Worm (Caenorhabditis elegans) whole organism, L1 larva: Measurements from ENCODE around the gene paml-1.
"Not testable (repeated sequence)": the region's sequence is repeated elsewhere in the genome, so short reads cannot be mapped to it uniquely, and the experiment has no call there.

Source experiments
- C04F5.9 ChIP-seq: sonication (generic microtip); optimal IDR thresholded peaks from 2 replicates; lab custom pipeline; 2016; ENCODE audit warnings: missing genetic modification characterization, missing compliant biosample characterization
- C16A3.4 ChIP-seq: fragments of 150-350 bp; optimal IDR thresholded peaks from 2 replicates; lab custom pipeline; 2014; ENCODE audit warnings: missing biosample characterization, missing genetic modification characterization
- aha-1 ChIP-seq: fragments of 150-350 bp; optimal IDR thresholded peaks from 2 replicates; lab custom pipeline; 2014; ENCODE audit warnings: missing biosample characterization, missing genetic modification characterization
- alr-1 ChIP-seq: fragments of 200-800 bp; sonication (Bioruptor generic); optimal IDR thresholded peaks from 2 replicates; lab custom pipeline; 2018; ENCODE audit warnings: borderline replicate concordance, mild to moderate bottlenecking, missing genetic modification characterization, missing compliant biosample characterization
- aly-2 ChIP-seq: fragments of 150-350 bp; optimal IDR thresholded peaks from 2 replicates; lab custom pipeline; 2014; ENCODE audit warnings: missing biosample characterization, missing genetic modification characterization
- ama-1 ChIP-seq: fragments of 150-350 bp; optimal IDR thresholded peaks from 2 replicates; lab custom pipeline; 2014
- blmp-1 ChIP-seq: fragments of 150-350 bp; optimal IDR thresholded peaks from 2 replicates; lab custom pipeline; 2014; ENCODE audit warnings: missing biosample characterization, missing genetic modification characterization
- ceh-63 ChIP-seq: fragments of 200-800 bp; sonication (Bioruptor generic); optimal IDR thresholded peaks from 2 replicates; lab custom pipeline; 2018; ENCODE audit warnings: mild to moderate bottlenecking, missing genetic modification characterization, missing compliant biosample characterization
- ceh-8 ChIP-seq: fragments of 200-800 bp; sonication (Bioruptor generic); optimal IDR thresholded peaks from 2 replicates; lab custom pipeline; 2018; ENCODE audit warnings: mild to moderate bottlenecking, missing genetic modification characterization, moderate library complexity, missing compliant biosample characterization
- ceh-82 ChIP-seq, 3 experiments: fragments of 150-350 bp in 1 of 3; sonication (generic microtip) in 2 of 3; optimal IDR thresholded peaks; 2 replicates each; lab custom pipeline; 2014 to 2017; ENCODE audit warnings: missing biosample characterization in 3 of 3, missing genetic modification characterization in 3 of 3
- ceh-88 ChIP-seq: fragments of 200-800 bp; sonication (Bioruptor generic); IDR thresholded peaks from 2 replicates; pipeline ENCODE4 v1.3.6; 2022; ENCODE audit warnings: missing genetic modification characterization, missing compliant biosample characterization
- ceh-90 ChIP-seq: sonication (generic microtip); optimal IDR thresholded peaks from 2 replicates; lab custom pipeline; 2016; ENCODE audit warnings: missing genetic modification characterization, missing compliant biosample characterization
- ces-1 ChIP-seq: fragments of 150-350 bp; optimal IDR thresholded peaks from 2 replicates; lab custom pipeline; 2014; ENCODE audit warnings: missing biosample characterization, missing genetic modification reagents, missing genetic modification characterization
- efl-1 ChIP-seq, 4 experiments: fragments of 150-350 bp; optimal IDR thresholded peaks in 3 of 4; peaks in 1 of 4; 1 replicate in 1 of 4; 2 replicates in 3 of 4; lab custom pipeline; 2014; ENCODE audit warnings: missing biosample characterization in 2 of 4, missing genetic modification characterization in 2 of 4, missing genetic modification reagents in 2 of 4
- elt-2 ChIP-seq: sonication (generic microtip); optimal IDR thresholded peaks from 2 replicates; lab custom pipeline; 2016; ENCODE audit warnings: missing genetic modification characterization, mild to moderate bottlenecking, inconsistent platforms, missing compliant biosample characterization, missing genetic modification reagents
- elt-3 ChIP-seq, 6 experiments: fragments of 150-350 bp in 1 of 6; sonication (generic microtip); optimal IDR thresholded peaks; 2 replicates each; lab custom pipeline; 2017 to 2018; ENCODE audit warnings: missing biosample characterization in 6 of 6, missing genetic modification characterization in 6 of 6, inconsistent platforms in 1 of 6
- fkh-10 ChIP-seq: sonication (generic microtip); optimal IDR thresholded peaks from 2 replicates; lab custom pipeline; 2017; ENCODE audit warnings: missing biosample characterization, missing genetic modification reagents, missing genetic modification characterization
- fkh-4 ChIP-seq: sonication (generic microtip); optimal IDR thresholded peaks from 2 replicates; lab custom pipeline; 2016; ENCODE audit warnings: missing compliant biosample characterization, missing genetic modification characterization, borderline replicate concordance
- hlh-4 ChIP-seq: sonication (generic microtip); optimal IDR thresholded peaks from 2 replicates; lab custom pipeline; 2016; ENCODE audit warnings: mild to moderate bottlenecking, missing genetic modification characterization, missing compliant biosample characterization
- hpl-2 ChIP-seq: fragments of 150-350 bp; optimal IDR thresholded peaks from 2 replicates; lab custom pipeline; 2014; ENCODE audit warnings: missing biosample characterization, missing genetic modification reagents, missing genetic modification characterization
- lin-14 ChIP-seq: fragments of 200-800 bp; sonication (Bioruptor generic); optimal IDR thresholded peaks from 2 replicates; lab custom pipeline; 2018; ENCODE audit warnings: mild to moderate bottlenecking, missing genetic modification characterization, moderate library complexity, missing compliant biosample characterization
- lin-15B ChIP-seq: fragments of 150-350 bp; sonication (generic microtip); optimal IDR thresholded peaks from 3 replicates; lab custom pipeline; 2014; ENCODE audit warnings: missing biosample characterization, missing genetic modification characterization
- lin-35 ChIP-seq, 2 experiments: fragments of 150-350 bp; optimal IDR thresholded peaks; 2 replicates each; lab custom pipeline; 2014; ENCODE audit warnings: missing biosample characterization in 2 of 2, missing genetic modification characterization in 2 of 2, missing genetic modification reagents in 2 of 2
- lin-39 ChIP-seq: fragments of 150-350 bp; optimal IDR thresholded peaks from 2 replicates; lab custom pipeline; 2014; ENCODE audit warnings: missing biosample characterization, missing genetic modification reagents, missing genetic modification characterization
- lir-3 ChIP-seq: sonication (generic microtip); optimal IDR thresholded peaks from 2 replicates; lab custom pipeline; 2016; ENCODE audit warnings: mild to moderate bottlenecking, missing genetic modification characterization, moderate library complexity, missing compliant biosample characterization; ENCODE audit not compliant: poor library complexity
- mab-9 ChIP-seq: fragments of 200-800 bp; sonication (Bioruptor generic); IDR thresholded peaks from 2 replicates; pipeline ENCODE4 v1.3.6; 2022; ENCODE audit warnings: missing genetic modification reagents, missing genetic modification characterization, missing compliant biosample characterization
- mep-1 ChIP-seq: fragments of 150-350 bp; optimal IDR thresholded peaks from 2 replicates; lab custom pipeline; 2014; ENCODE audit warnings: missing biosample characterization, missing genetic modification characterization
- nhr-20 ChIP-seq: sonication (generic microtip); optimal IDR thresholded peaks from 2 replicates; lab custom pipeline; 2016; ENCODE audit warnings: mild to moderate bottlenecking, missing genetic modification characterization, missing compliant biosample characterization
- nhr-237 ChIP-seq: fragments of 150-350 bp; optimal IDR thresholded peaks from 2 replicates; lab custom pipeline; 2014; ENCODE audit warnings: missing biosample characterization, missing genetic modification characterization
- nhr-28 ChIP-seq: fragments of 150-350 bp; optimal IDR thresholded peaks from 2 replicates; lab custom pipeline; 2014; ENCODE audit warnings: missing biosample characterization, missing genetic modification characterization
- nhr-47 ChIP-seq: sonication (generic microtip); optimal IDR thresholded peaks from 2 replicates; lab custom pipeline; 2016; ENCODE audit warnings: mild to moderate bottlenecking, missing genetic modification characterization, moderate library complexity, missing compliant biosample characterization
- nhr-77 ChIP-seq: fragments of 150-350 bp; optimal IDR thresholded peaks from 2 replicates; lab custom pipeline; 2014; ENCODE audit warnings: missing biosample characterization, missing genetic modification characterization
- nhr-84 ChIP-seq: sonication (generic microtip); optimal IDR thresholded peaks from 2 replicates; lab custom pipeline; 2017; ENCODE audit warnings: missing biosample characterization, missing genetic modification characterization
- nhr-85 ChIP-seq: sonication (generic microtip); peaks from one replicate; lab custom pipeline; 2016; ENCODE audit warnings: missing genetic modification characterization, inconsistent platforms, missing compliant biosample characterization
- rnt-1 ChIP-seq: sonication (generic microtip); optimal IDR thresholded peaks from 2 replicates; lab custom pipeline; 2016; ENCODE audit warnings: mild to moderate bottlenecking, missing genetic modification characterization, moderate library complexity, missing compliant biosample characterization
- skn-1 ChIP-seq: fragments of 150-350 bp; optimal IDR thresholded peaks from 2 replicates; lab custom pipeline; 2014; ENCODE audit warnings: missing biosample characterization, missing genetic modification characterization
- snpc-4 ChIP-seq: fragments of 150-350 bp; optimal IDR thresholded peaks from 2 replicates; lab custom pipeline; 2014; ENCODE audit warnings: missing biosample characterization, missing genetic modification characterization
- sox-4 ChIP-seq: sonication (generic microtip); optimal IDR thresholded peaks from 2 replicates; lab custom pipeline; 2016; ENCODE audit warnings: missing genetic modification characterization, missing compliant biosample characterization
- sup-37 ChIP-seq: fragments of 200-800 bp; sonication (Bioruptor generic); optimal IDR thresholded peaks from 2 replicates; lab custom pipeline; 2018; ENCODE audit warnings: mild to moderate bottlenecking, missing genetic modification characterization, missing compliant biosample characterization
- tbx-2 ChIP-seq: sonication (generic microtip); optimal IDR thresholded peaks from 2 replicates; lab custom pipeline; 2016; ENCODE audit warnings: missing genetic modification characterization, missing compliant biosample characterization
- unc-130 ChIP-seq: fragments of 150-350 bp; optimal IDR thresholded peaks from 2 replicates; lab custom pipeline; 2017; ENCODE audit warnings: missing biosample characterization, missing genetic modification characterization, inconsistent platforms
- unc-30 ChIP-seq: sonication (generic microtip); optimal IDR thresholded peaks from 2 replicates; lab custom pipeline; 2017; ENCODE audit warnings: missing biosample characterization, missing genetic modification characterization
- unc-86 ChIP-seq: sonication (generic microtip); optimal IDR thresholded peaks from 2 replicates; lab custom pipeline; 2016; ENCODE audit warnings: missing genetic modification characterization, missing compliant biosample characterization
- unc-98 ChIP-seq: fragments of 200-800 bp; sonication (Bioruptor generic); IDR thresholded peaks from 2 replicates; pipeline ENCODE4 v1.3.6; 2022; ENCODE audit warnings: missing genetic modification characterization, missing compliant biosample characterization
- zag-1 ChIP-seq: fragments of 150-350 bp; optimal IDR thresholded peaks from 2 replicates; lab custom pipeline; 2014; ENCODE audit warnings: missing biosample characterization, missing genetic modification characterization
- zip-4 ChIP-seq: fragments of 200-800 bp; sonication (Bioruptor generic); optimal IDR thresholded peaks from 2 replicates; lab custom pipeline; 2018; ENCODE audit warnings: mild to moderate bottlenecking, missing genetic modification characterization, moderate library complexity, missing compliant biosample characterization
- ztf-11 ChIP-seq, 2 experiments: sonication (generic microtip); optimal IDR thresholded peaks; 2 replicates each; lab custom pipeline; 2016 to 2017; ENCODE audit warnings: missing genetic modification characterization in 2 of 2, missing biosample characterization in 1 of 2, missing compliant biosample characterization in 1 of 2

Gene paml-1

DNA sequence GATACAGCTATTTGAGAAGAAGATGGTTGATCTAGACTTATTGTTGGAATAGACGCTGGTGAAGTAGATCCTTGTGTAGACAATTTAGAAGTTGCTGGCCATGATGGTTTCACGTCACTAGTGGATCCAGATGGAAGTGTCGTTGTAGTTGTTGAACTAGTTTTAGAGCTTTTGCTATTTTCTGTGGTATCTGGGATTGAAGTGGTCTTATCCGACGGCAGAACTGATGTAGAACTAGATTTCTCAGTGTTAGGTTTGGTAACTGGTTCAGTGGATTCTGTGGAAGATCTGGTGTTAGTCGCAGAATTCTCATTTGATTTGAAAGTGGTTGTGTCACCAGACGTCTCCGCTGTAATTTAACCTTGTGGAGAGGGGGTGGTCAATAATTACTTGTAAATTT is 2.2 kb downstream of the paml-1 start:
- TF ChIP-seq fkh-4 (tag; lab: Kevin White, UChicago): no peak
- TF ChIP-seq unc-86: no peak

DNA sequence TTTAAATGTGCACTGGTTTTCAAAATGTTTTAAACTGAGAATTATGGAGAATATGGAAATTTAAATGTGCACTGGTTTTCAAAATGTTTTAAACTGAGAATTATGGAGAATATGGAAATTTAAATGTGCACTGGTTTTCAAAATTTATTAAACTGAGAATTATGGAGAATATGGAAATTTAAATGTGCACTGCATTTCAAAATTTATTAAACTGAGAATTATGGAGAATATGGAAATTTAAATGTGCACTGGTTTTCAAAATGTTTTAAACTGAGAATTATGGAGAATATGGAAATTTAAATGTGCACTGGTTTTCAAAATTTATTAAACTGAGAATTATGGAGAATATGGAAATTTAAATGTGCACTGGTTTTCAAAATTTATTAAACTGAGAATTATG is 8.8 kb downstream of the paml-1 start:
- TF ChIP-seq nhr-28 (tag; lab: Kevin White, UChicago) (peak; percentile 47), lir-3 (tag; lab: Kevin White, UChicago) (peak; percentile 79)

DNA sequence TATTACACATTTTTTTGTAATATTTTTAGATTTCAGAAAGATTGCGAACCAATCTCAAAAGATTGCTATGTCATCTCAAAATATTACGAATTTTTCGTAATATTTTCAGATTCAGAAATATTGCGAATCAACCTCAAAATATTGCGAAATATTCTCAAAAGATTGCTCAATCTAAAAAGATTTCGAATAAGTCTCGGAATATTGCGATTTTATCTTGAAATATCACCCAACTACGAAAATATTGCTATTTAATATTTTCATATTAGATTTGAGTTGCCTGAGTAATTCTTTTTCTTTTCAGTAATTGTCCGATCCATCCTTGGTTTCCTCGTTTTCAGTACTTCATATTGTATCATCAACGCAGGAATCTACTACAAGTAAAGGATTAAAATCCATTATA is 12.0 kb downstream of the paml-1 start, which contains the start of gene Y70G10A.4:
Gene Y70G10A.4, plus strand, starts transcription at position 301 of the 400 bp plus-strand sequence.
- not testable (repeated sequence) for TF ChIP-seq nhr-28 (tag; lab: Kevin White, UChicago); elt-3 (tag; optimal IDR thresholded peaks at IDR 0.05; lab: Kevin White, UChicago); nhr-84 (tag; lab: Kevin White, UChicago)

DNA sequence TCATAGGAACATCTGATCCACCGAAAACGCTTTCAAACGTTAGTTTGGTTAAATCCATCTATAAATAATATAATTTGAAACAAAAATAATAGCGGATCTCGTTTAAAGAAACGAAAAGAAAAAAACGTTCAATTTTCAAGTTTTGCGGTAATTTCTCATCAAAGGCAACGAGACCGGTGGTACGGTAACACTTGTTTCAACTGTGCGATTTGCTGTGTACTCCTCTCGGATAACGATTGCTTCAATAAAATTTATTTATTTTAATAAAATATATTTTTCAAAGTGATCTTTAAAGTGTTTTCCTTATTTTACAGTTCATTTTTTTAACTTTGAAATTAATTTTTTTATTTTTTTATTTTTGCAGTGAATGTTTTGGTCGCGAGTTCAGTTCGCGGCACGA is 15.3 kb downstream of the paml-1 start, which contains the start of the genes rde-4 and cox-14:
Gene rde-4, minus strand, starts transcription at position 60 of the 400 bp plus-strand sequence.
Gene cox-14, plus strand, starts transcription at position 356 of the 400 bp plus-strand sequence.
- peak; percentile 58 for TF ChIP-seq ama-1 (lab: Kevin White, UChicago)
- peak; percentile 81 for TF ChIP-seq C16A3.4 (tag; lab: Kevin White, UChicago)
- no peak for TF ChIP-seq nhr-77 (tag; lab: Kevin White, UChicago)
- TF ChIP-seq lin-39: peak; percentile 63
- TF ChIP-seq snpc-4 (tag; lab: Kevin White, UChicago): peak; percentile 46
- TF ChIP-seq aha-1 (tag; lab: Kevin White, UChicago): no peak
- TF ChIP-seq zip-4: no peak
- TF ChIP-seq unc-86: peak; percentile 60
- TF ChIP-seq unc-30 (tag; lab: Kevin White, UChicago): no peak
- peak; percentile 92 for TF ChIP-seq skn-1
- TF ChIP-seq rnt-1 (tag; lab: Kevin White, UChicago): no peak
- TF ChIP-seq ceh-8 (GFP tag; lab: Kevin White, UChicago): peak; percentile 81
- no peak for TF ChIP-seq alr-1 (tag; lab: Kevin White, UChicago)
- no peak for TF ChIP-seq ces-1 (GFP tag; lab: Kevin White, UChicago)
- no peak for TF ChIP-seq hpl-2 (GFP tag; lab: Kevin White, UChicago)
- TF ChIP-seq ceh-82 (tag; optimal IDR thresholded peaks at IDR 0.05; lab: Kevin White, UChicago): peak; percentile 59 to 85 (median 68)
- TF ChIP-seq mep-1: peak; percentile 94
- TF ChIP-seq nhr-20 (tag; lab: Kevin White, UChicago): peak; percentile 82
- no peak for TF ChIP-seq hlh-4
- peak; percentile 38 for TF ChIP-seq nhr-237 (tag; lab: Kevin White, UChicago)
- TF ChIP-seq efl-1 (optimal IDR thresholded peaks at IDR 0.05; lab: Kevin White, UChicago): peak; percentile 82 to 90
- TF ChIP-seq efl-1 (GFP tag; optimal IDR thresholded peaks at IDR 0.05 in 1 of 2; lab: Kevin White, UChicago): peak; percentile 90 to 98
- TF ChIP-seq aly-2 (tag; lab: Kevin White, UChicago): peak; percentile 27
- peak; percentile 16 for TF ChIP-seq fkh-10 (GFP tag; lab: Kevin White, UChicago)
- TF ChIP-seq unc-98 (GFP tag; lab: Robert Waterston, UW): no peak
- peak; percentile 88 for TF ChIP-seq nhr-47 (tag; lab: Kevin White, UChicago)
- TF ChIP-seq ztf-11 (tag; optimal IDR thresholded peaks at IDR 0.05; lab: Kevin White, UChicago): peak in 1 of 2 experiments; percentile 44
- TF ChIP-seq tbx-2 (tag; lab: Kevin White, UChicago): peak; percentile 82
- TF ChIP-seq ceh-88 (GFP tag; lab: Robert Waterston, UW): no peak
- TF ChIP-seq unc-130 (tag; lab: Kevin White, UChicago): peak; percentile 96
- peak; percentile 91 to 94 for TF ChIP-seq lin-35 (GFP tag; optimal IDR thresholded peaks at IDR 0.05; lab: Kevin White, UChicago)
- TF ChIP-seq C04F5.9 (tag; lab: Kevin White, UChicago): no peak
- peak; percentile 90 for TF ChIP-seq blmp-1
- no peak for TF ChIP-seq zag-1 (tag; lab: Kevin White, UChicago)
- TF ChIP-seq sox-4 (tag; lab: Kevin White, UChicago): peak; percentile 56
- TF ChIP-seq lin-15B (tag; lab: Kevin White, UChicago): peak; percentile 89
- TF ChIP-seq ceh-90 (tag; lab: Kevin White, UChicago): peak; percentile 16
- no peak for TF ChIP-seq sup-37 (GFP tag; lab: Kevin White, UChicago)
- no peak for TF ChIP-seq lin-14 (GFP tag; lab: Kevin White, UChicago)
- TF ChIP-seq mab-9 (GFP tag; lab: Robert Waterston, UW): no peak
- TF ChIP-seq ceh-63: no peak
- no peak for TF ChIP-seq nhr-84 (tag; lab: Kevin White, UChicago)
- TF ChIP-seq nhr-85 (tag; lab: Kevin White, UChicago): peak; percentile 89
- TF ChIP-seq elt-2 (tag; lab: Kevin White, UChicago): peak; percentile 31
